Fruit fly (Drosophila melanogaster) whole organism, prepupa: ENCODE data around the gene Spn100A.

Source experiments
- Blimp-1 ChIP-seq: fragments of 200-800 bp; sonication (Bioruptor generic); optimal IDR thresholded peaks from 3 replicates; lab custom pipeline; 2017; ENCODE audit warnings: missing biosample characterization, missing genetic modification characterization, mild to moderate bottlenecking, moderate library complexity, missing genetic modification reagents
- CG10631 ChIP-seq: fragments of 200-800 bp; sonication (Bioruptor generic); optimal IDR thresholded peaks from 2 replicates; lab custom pipeline; 2016; ENCODE audit warnings: missing biosample characterization, missing genetic modification characterization
- CG11294 ChIP-seq: fragments of 200-800 bp; sonication (Bioruptor generic); IDR thresholded peaks from 2 replicates; pipeline ENCODE4 v1.3.6; 2022; ENCODE audit warnings: missing biosample characterization, missing genetic modification characterization
- CG11762 ChIP-seq: fragments of 200-800 bp; sonication (Bioruptor generic); optimal IDR thresholded peaks from 3 replicates; lab custom pipeline; 2016; ENCODE audit warnings: missing biosample characterization, missing genetic modification characterization; ENCODE audit not compliant: insufficient read depth
- CG11902 ChIP-seq: fragments of 200-800 bp; sonication (Bioruptor generic); optimal IDR thresholded peaks from 3 replicates; lab custom pipeline; 2016; ENCODE audit warnings: missing biosample characterization, missing genetic modification characterization
- CG15336 ChIP-seq: fragments of 200-800 bp; sonication (Bioruptor generic); IDR thresholded peaks from 2 replicates; pipeline ENCODE4 v1.3.6; 2022; ENCODE audit warnings: missing biosample characterization, missing genetic modification characterization
- CG1621 ChIP-seq: fragments of 200-800 bp; sonication (Bioruptor generic); optimal IDR thresholded peaks from 3 replicates; lab custom pipeline; 2018; ENCODE audit warnings: missing biosample characterization, mild to moderate bottlenecking, missing genetic modification characterization
- CG3032 ChIP-seq: fragments of 200-800 bp; optimal IDR thresholded peaks from 2 replicates; lab custom pipeline; 2019; ENCODE audit warnings: missing biosample characterization, mild to moderate bottlenecking, missing genetic modification characterization, moderate library complexity
- CG31627 ChIP-seq: fragments of 200-800 bp; sonication (Bioruptor generic); optimal IDR thresholded peaks from 3 replicates; lab custom pipeline; 2016; ENCODE audit warnings: missing biosample characterization, missing genetic modification characterization
- CG34406 ChIP-seq: fragments of 200-800 bp; sonication (Bioruptor generic); optimal IDR thresholded peaks from 3 replicates; lab custom pipeline; 2016; ENCODE audit warnings: missing biosample characterization, missing genetic modification characterization
- CG3919 ChIP-seq: fragments of 200-800 bp; sonication (Bioruptor generic); optimal IDR thresholded peaks from 3 replicates; lab custom pipeline; 2016; ENCODE audit warnings: missing biosample characterization, missing genetic modification characterization
- CG4318 ChIP-seq: fragments of 200-800 bp; sonication (Bioruptor generic); optimal IDR thresholded peaks from 3 replicates; lab custom pipeline; 2017; ENCODE audit warnings: missing biosample characterization, mild to moderate bottlenecking, missing genetic modification characterization
- CG6163 ChIP-seq: fragments of 200-800 bp; sonication (Bioruptor generic); IDR thresholded peaks from 3 replicates; pipeline ENCODE4 v1.3.6; 2022; ENCODE audit warnings: missing biosample characterization, missing genetic modification characterization
- CG6276 ChIP-seq: fragments of 200-800 bp; sonication (Bioruptor generic); optimal IDR thresholded peaks from 2 replicates; lab custom pipeline; 2017; ENCODE audit warnings: missing biosample characterization, mild to moderate bottlenecking, missing genetic modification characterization
- CG6792 ChIP-seq: fragments of 200-800 bp; sonication (Bioruptor generic); optimal IDR thresholded peaks from 3 replicates; lab custom pipeline; 2016; ENCODE audit warnings: missing biosample characterization, missing genetic modification characterization
- CG6808 ChIP-seq: fragments of 200-800 bp; sonication (Bioruptor generic); optimal IDR thresholded peaks from 3 replicates; lab custom pipeline; 2017; ENCODE audit warnings: missing biosample characterization, missing genetic modification characterization, mild to moderate bottlenecking, moderate library complexity, missing genetic modification reagents
- CG6854 ChIP-seq: fragments of 200-800 bp; sonication (Bioruptor generic); optimal IDR thresholded peaks from 2 replicates; lab custom pipeline; 2017; ENCODE audit warnings: missing biosample characterization, mild to moderate bottlenecking, missing genetic modification characterization
- CG7368 ChIP-seq: fragments of 200-800 bp; sonication (Bioruptor generic); optimal IDR thresholded peaks from 3 replicates; lab custom pipeline; 2016; ENCODE audit warnings: missing biosample characterization, missing genetic modification characterization
- CG8119 ChIP-seq: fragments of 200-800 bp; sonication (Bioruptor generic); IDR thresholded peaks from 3 replicates; pipeline ENCODE4 v1.3.6; 2022; ENCODE audit warnings: missing biosample characterization, missing genetic modification characterization
- CG8319 ChIP-seq: fragments of 200-800 bp; sonication (Bioruptor generic); optimal IDR thresholded peaks from 3 replicates; lab custom pipeline; 2016; ENCODE audit warnings: missing biosample characterization, missing genetic modification characterization
- CG8632 ChIP-seq: fragments of 200-800 bp; sonication (Bioruptor generic); optimal IDR thresholded peaks from 3 replicates; lab custom pipeline; 2016; ENCODE audit warnings: missing biosample characterization, missing genetic modification characterization
- Eip75B ChIP-seq: fragments of 200-800 bp; sonication (Bioruptor generic); optimal IDR thresholded peaks from 3 replicates; lab custom pipeline; 2016; ENCODE audit warnings: missing biosample characterization, missing genetic modification characterization
- Eip78C ChIP-seq: fragments of 200-800 bp; sonication (Bioruptor generic); peaks from one replicate; lab custom pipeline; 2016; ENCODE audit warnings: missing biosample characterization, missing genetic modification characterization
- Eip93F ChIP-seq: fragments of 200-800 bp; sonication (Bioruptor generic); optimal IDR thresholded peaks from 2 replicates; lab custom pipeline; 2016; ENCODE audit warnings: missing biosample characterization, mild to moderate bottlenecking, missing genetic modification characterization
- Ets21C ChIP-seq: fragments of 200-800 bp; sonication (Bioruptor generic); optimal IDR thresholded peaks from 3 replicates; lab custom pipeline; 2016; ENCODE audit warnings: missing biosample characterization, missing genetic modification characterization
- Gug ChIP-seq: fragments of 200-800 bp; sonication (Bioruptor generic); IDR thresholded peaks from 2 replicates; pipeline ENCODE4 v1.3.6; 2022; ENCODE audit warnings: missing biosample characterization, missing genetic modification characterization
- Hr38 ChIP-seq: sonication (Bioruptor generic); optimal IDR thresholded peaks from 2 replicates; lab custom pipeline; 2016; ENCODE audit warnings: missing biosample characterization, missing genetic modification characterization
- Hr39 ChIP-seq: fragments of 200-800 bp; sonication (Bioruptor generic); optimal IDR thresholded peaks from 2 replicates; lab custom pipeline; 2016; ENCODE audit warnings: missing biosample characterization, missing genetic modification characterization
- Hr4 ChIP-seq: fragments of 200-800 bp; sonication (Bioruptor generic); optimal IDR thresholded peaks from 3 replicates; lab custom pipeline; 2016; ENCODE audit warnings: missing biosample characterization, missing genetic modification characterization
- Met ChIP-seq: fragments of 200-800 bp; sonication (Bioruptor generic); optimal IDR thresholded peaks from 3 replicates; lab custom pipeline; 2016; ENCODE audit warnings: missing biosample characterization, missing genetic modification characterization
- Smox ChIP-seq: fragments of 200-800 bp; sonication (Bioruptor generic); optimal IDR thresholded peaks from 3 replicates; lab custom pipeline; 2016; ENCODE audit warnings: missing biosample characterization, missing genetic modification characterization
- Sox102F ChIP-seq: fragments of 200-800 bp; sonication (Bioruptor generic); optimal IDR thresholded peaks from 2 replicates; lab custom pipeline; 2016; ENCODE audit warnings: missing biosample characterization, mild to moderate bottlenecking, missing genetic modification characterization
- Sox14 ChIP-seq: fragments of 200-800 bp; sonication (Bioruptor generic); optimal IDR thresholded peaks from 3 replicates; lab custom pipeline; 2016; ENCODE audit warnings: missing biosample characterization, missing genetic modification characterization
- Sox15 ChIP-seq: fragments of 200-800 bp; sonication (Bioruptor generic); optimal IDR thresholded peaks from 3 replicates; lab custom pipeline; 2016; ENCODE audit warnings: missing biosample characterization, missing genetic modification characterization
- acj6 ChIP-seq: fragments of 200-800 bp; sonication (Bioruptor generic); optimal IDR thresholded peaks from 3 replicates; lab custom pipeline; 2016; ENCODE audit warnings: missing biosample characterization, missing genetic modification characterization
- cyc ChIP-seq: fragments of 200-800 bp; sonication (Bioruptor generic); optimal IDR thresholded peaks from 3 replicates; lab custom pipeline; 2016; ENCODE audit warnings: missing biosample characterization, missing genetic modification characterization
- dac ChIP-seq: fragments of 200-800 bp; sonication (Bioruptor generic); optimal IDR thresholded peaks from 2 replicates; lab custom pipeline; 2017; ENCODE audit warnings: missing biosample characterization, mild to moderate bottlenecking, missing genetic modification characterization
- dsx ChIP-seq: fragments of 200-800 bp; optimal IDR thresholded peaks from 3 replicates; lab custom pipeline; 2019; ENCODE audit warnings: missing biosample characterization, mild to moderate bottlenecking, missing genetic modification characterization, moderate library complexity; ENCODE audit not compliant: poor library complexity, severe bottlenecking
- eg ChIP-seq: fragments of 200-800 bp; sonication (Bioruptor generic); IDR thresholded peaks from 3 replicates; pipeline ENCODE4 v1.3.6; 2022; ENCODE audit warnings: missing biosample characterization, missing genetic modification characterization
- fd59A ChIP-seq: fragments of 200-800 bp; sonication (Bioruptor generic); optimal IDR thresholded peaks from 2 replicates; lab custom pipeline; 2017; ENCODE audit warnings: missing biosample characterization, mild to moderate bottlenecking, missing genetic modification characterization, missing genetic modification reagents
- fd85E ChIP-seq: fragments of 200-800 bp; sonication (Bioruptor generic); optimal IDR thresholded peaks from 3 replicates; lab custom pipeline; 2016; ENCODE audit warnings: missing biosample characterization, missing genetic modification characterization
- lz ChIP-seq: fragments of 200-800 bp; sonication (Bioruptor generic); optimal IDR thresholded peaks from 3 replicates; lab custom pipeline; 2016; ENCODE audit warnings: missing biosample characterization, missing genetic modification characterization
- net ChIP-seq: fragments of 200-800 bp; sonication (Bioruptor generic); optimal IDR thresholded peaks from 3 replicates; lab custom pipeline; 2016; ENCODE audit warnings: missing biosample characterization, missing genetic modification characterization
- pdm3 ChIP-seq: fragments of 200-800 bp; sonication (Bioruptor generic); optimal IDR thresholded peaks from 3 replicates; lab custom pipeline; 2016; ENCODE audit warnings: missing biosample characterization, missing genetic modification characterization
- salr ChIP-seq, 2 experiments: fragments of 200-800 bp; sonication (Bioruptor generic); optimal IDR thresholded peaks; 3 replicates each; lab custom pipeline; 2016 to 2018; ENCODE audit warnings: missing biosample characterization in 2 of 2, missing genetic modification characterization in 2 of 2, mild to moderate bottlenecking in 1 of 2
- spab ChIP-seq: fragments of 200-800 bp; sonication (Bioruptor generic); optimal IDR thresholded peaks from 2 replicates; lab custom pipeline; 2017; ENCODE audit warnings: missing biosample characterization, mild to moderate bottlenecking, missing genetic modification characterization, missing genetic modification reagents
- ss ChIP-seq, 2 experiments: fragments of 200-800 bp; sonication (Bioruptor generic); optimal IDR thresholded peaks; 2 replicates in 1 of 2; 3 replicates in 1 of 2; lab custom pipeline; 2017 to 2018; ENCODE audit warnings: mild to moderate bottlenecking in 2 of 2, missing biosample characterization in 2 of 2, missing genetic modification characterization in 2 of 2, moderate library complexity in 1 of 2
- svp ChIP-seq: fragments of 200-800 bp; sonication (Bioruptor generic); peaks from one replicate; lab custom pipeline; 2016; ENCODE audit warnings: missing biosample characterization, missing genetic modification characterization
- topi ChIP-seq: fragments of 200-800 bp; sonication (Bioruptor generic); optimal IDR thresholded peaks from 3 replicates; lab custom pipeline; 2016; ENCODE audit warnings: missing biosample characterization, missing genetic modification characterization
- vri ChIP-seq: fragments of 200-800 bp; sonication (Bioruptor generic); optimal IDR thresholded peaks from 3 replicates; lab custom pipeline; 2016; ENCODE audit warnings: missing biosample characterization, mild to moderate bottlenecking, missing genetic modification characterization

Spn100A gene

dm6 chr3R:30649661-30650060 is 40.8 kb upstream of the Spn100A start, which contains the start of gene CG34433:
TSS of gene CG34433 (plus strand) at chr3R:30649961.
- no peak for TF ChIP-seq Eip93F (GFP tag; lab: Kevin White, UChicago)
- TF ChIP-seq CG11762: no peak
- TF ChIP-seq fd85E (GFP tag; lab: Kevin White, UChicago): no peak
- TF ChIP-seq, all 60 proteins: peak for 0

dm6 chr3R:30689653-30690052 is 789 bp upstream of the Spn100A start:
- peak; percentile 6 for TF ChIP-seq CG8632 (GFP tag; lab: Kevin White, UChicago)
- TF ChIP-seq topi (GFP tag; lab: Kevin White, UChicago): peak; percentile 79
- no peak for TF ChIP-seq fd85E (GFP tag; lab: Kevin White, UChicago)
- peak; percentile 80 for TF ChIP-seq Eip78C
- TF ChIP-seq svp (GFP tag; lab: Kevin White, UChicago): peak; percentile 83
- peak; percentile 90 for TF ChIP-seq CG6163 (GFP tag; lab: Robert Waterston, UW)
- no peak for TF ChIP-seq fd59A (GFP tag; lab: Kevin White, UChicago)
- peak; percentile 92 for TF ChIP-seq Met (GFP tag; lab: Kevin White, UChicago)
- TF ChIP-seq Sox14 (GFP tag; lab: Kevin White, UChicago): peak; percentile 50
- TF ChIP-seq Eip75B: peak; percentile 74
- no peak for TF ChIP-seq Hr4
- TF ChIP-seq Hr39: peak; percentile 61
- peak; percentile 84 for TF ChIP-seq cyc (GFP tag; lab: Kevin White, UChicago)
- no peak for TF ChIP-seq vri (GFP tag; lab: Kevin White, UChicago)
- TF ChIP-seq net (GFP tag; lab: Kevin White, UChicago): peak; percentile 35
- no peak for TF ChIP-seq dac (GFP tag; lab: Kevin White, UChicago)
- TF ChIP-seq CG3032: no peak
- peak; percentile 57; the same call in 2 of the 3 replicates for TF ChIP-seq CG8119 (GFP tag; lab: Robert Waterston, UW)
- TF ChIP-seq Sox102F (GFP tag; lab: Kevin White, UChicago): peak; percentile 60
- peak; percentile 72; the same call in 2 of the 3 replicates for TF ChIP-seq eg (GFP tag; lab: Robert Waterston, UW)
- TF ChIP-seq CG11902 (GFP tag; lab: Kevin White, UChicago): peak; percentile 32
- TF ChIP-seq spab (GFP tag; lab: Kevin White, UChicago): no peak
- TF ChIP-seq acj6: peak; percentile 22
- peak; percentile 9 for TF ChIP-seq CG34406 (GFP tag; lab: Kevin White, UChicago)
- TF ChIP-seq CG6276 (GFP tag; lab: Kevin White, UChicago): peak; percentile 51
- peak; percentile 74 for TF ChIP-seq lz (GFP tag; lab: Kevin White, UChicago)
- TF ChIP-seq CG8319 (GFP tag; lab: Kevin White, UChicago): peak; percentile 20
- TF ChIP-seq Smox (GFP tag; lab: Kevin White, UChicago): peak; percentile 64
- TF ChIP-seq CG4318 (GFP tag; lab: Kevin White, UChicago): no peak
- peak; percentile 46 for TF ChIP-seq CG6854
- TF ChIP-seq ss (GFP tag; optimal IDR thresholded peaks at IDR 0.05; lab: Kevin White, UChicago): no peak
- TF ChIP-seq Blimp-1 (GFP tag; lab: Kevin White, UChicago): peak; percentile 47
- TF ChIP-seq CG10631 (GFP tag; lab: Kevin White, UChicago): peak; percentile 63
- peak in 1 of 2 experiments; percentile 21 for TF ChIP-seq salr (GFP tag; optimal IDR thresholded peaks at IDR 0.05; lab: Kevin White, UChicago)
- no peak for TF ChIP-seq dsx (GFP tag; lab: Kevin White, UChicago)
- TF ChIP-seq CG15336 (GFP tag; lab: Robert Waterston, UW): peak; percentile 69
- TF ChIP-seq CG11762: peak; percentile 11
- peak; percentile 16 for TF ChIP-seq CG6808 (GFP tag; lab: Kevin White, UChicago)
- TF ChIP-seq Ets21C (GFP tag; lab: Kevin White, UChicago): peak; percentile 56
- TF ChIP-seq CG31627 (GFP tag; lab: Kevin White, UChicago): peak; percentile 68
- peak; percentile 85 for TF ChIP-seq Gug (GFP tag; lab: Robert Waterston, UW)
- peak; percentile 75 for TF ChIP-seq CG3919 (GFP tag; lab: Kevin White, UChicago)
- no peak for TF ChIP-seq Sox15 (GFP tag; lab: Kevin White, UChicago)
- TF ChIP-seq CG7368 (GFP tag; lab: Kevin White, UChicago): peak; percentile 15
- no peak for TF ChIP-seq CG1621 (tag; lab: Kevin White, UChicago)
- TF ChIP-seq pdm3 (GFP tag; lab: Kevin White, UChicago): peak; percentile 9
- no peak for TF ChIP-seq Hr38 (GFP tag; lab: Kevin White, UChicago)
- peak; percentile 61; the same call in 1 of the 2 replicates for TF ChIP-seq CG11294 (GFP tag; lab: Robert Waterston, UW)
- peak; percentile 57 for TF ChIP-seq CG6792
